Fruit fly (Drosophila melanogaster): ENCODE results near the gene CG44521.

Gene CG44521

DNA sequence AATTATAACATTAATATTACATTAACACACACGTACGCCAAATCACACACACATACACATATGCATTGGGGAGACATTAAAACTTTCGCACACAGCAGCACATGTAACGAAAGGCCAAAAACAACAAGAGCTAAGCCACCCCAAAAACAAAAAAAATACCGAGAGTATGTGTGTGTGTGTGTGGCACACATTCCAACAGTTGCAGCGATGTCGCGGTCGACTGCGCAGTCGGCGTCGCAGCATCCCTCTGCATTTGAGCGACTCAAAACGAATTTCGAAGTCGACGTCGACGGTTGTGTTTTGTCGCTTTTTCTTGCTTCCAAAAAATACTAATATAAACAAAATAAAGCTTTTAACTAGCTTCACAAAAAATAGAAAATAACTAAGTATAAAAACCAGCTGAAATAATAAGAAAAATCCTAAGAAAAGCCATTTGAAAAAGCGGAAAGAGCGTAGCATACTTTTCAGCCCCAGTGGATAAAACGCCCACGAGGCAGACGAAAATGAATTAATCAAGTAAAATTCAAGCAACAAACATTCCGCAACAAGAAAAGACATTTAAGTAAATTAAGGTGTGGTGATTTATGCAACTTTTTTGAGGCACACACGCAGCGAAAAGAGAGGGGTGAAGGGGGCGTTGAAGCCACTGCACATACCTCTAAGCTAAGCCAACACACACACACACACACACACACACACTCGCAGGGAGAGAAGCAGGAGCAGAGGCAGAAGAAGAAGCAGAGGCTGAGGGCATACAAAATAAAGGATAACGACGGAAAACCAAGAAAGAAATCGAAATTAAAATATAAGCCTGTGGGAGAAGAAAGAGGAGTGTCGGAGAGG lies 49.0 kb upstream of the CG44521 start, which contains the start of gene CG46320 (continued):
- TF ChIP-seq CG13123 (GFP tag; optimal IDR thresholded peaks at IDR 0.05) = no peak
- no peak for TF ChIP-seq bigmax (GFP tag; optimal IDR thresholded peaks at IDR 0.05)
- no peak for TF ChIP-seq repo (GFP tag; optimal IDR thresholded peaks at IDR 0.05)
- TF ChIP-seq Dll (GFP tag; IDR thresholded peaks at IDR 0.05; ENCODE audit: partially characterized antibody) = no peak
- TF ChIP-seq jigr1 (GFP tag; IDR thresholded peaks at IDR 0.05) = no peak
- TF ChIP-seq scrt (GFP tag; optimal IDR thresholded peaks at IDR 0.05) = no peak
- TF ChIP-seq nerfin-1 (tag; optimal IDR thresholded peaks at IDR 0.05) = peak; percentile 91

DNA sequence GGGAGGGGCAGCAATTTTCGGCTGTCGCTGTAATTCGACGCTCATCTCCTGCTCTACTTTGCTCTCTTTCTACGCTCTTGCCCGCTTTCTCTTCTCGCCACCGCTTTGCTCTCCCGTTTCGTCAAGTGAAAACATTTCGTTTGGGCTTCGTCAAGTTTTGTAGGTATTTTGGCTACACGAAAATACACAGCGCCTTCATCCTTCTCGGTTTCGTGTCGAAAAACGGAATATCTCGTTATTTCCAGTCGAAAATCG lies 48.5 kb upstream of the CG44521 start:
- no peak for TF ChIP-seq sim (GFP tag; IDR thresholded peaks at IDR 0.05)
- no peak for TF ChIP-seq Side (GFP tag; optimal IDR thresholded peaks at IDR 0.05)
- TF ChIP-seq CG7372 (GFP tag; IDR thresholded peaks at IDR 0.05) = no peak
- TF ChIP-seq Adf1 (GFP tag; IDR thresholded peaks at IDR 0.05) = 0 out of 2 replicates have a peak, but pooled peaks have one; percentile 5
- no peak for TF ChIP-seq CG3838 (GFP tag; optimal IDR thresholded peaks at IDR 0.05)
- no peak for TF ChIP-seq seq (GFP tag; IDR thresholded peaks at IDR 0.05)
- TF ChIP-seq Trl (optimal IDR thresholded peaks at IDR 0.05) = peak; percentile 78 to 80
- no peak for TF ChIP-seq Trl (GFP tag; optimal IDR thresholded peaks at IDR 0.05)
- TF ChIP-seq insv (GFP tag; optimal IDR thresholded peaks at IDR 0.05) = no peak

DNA sequence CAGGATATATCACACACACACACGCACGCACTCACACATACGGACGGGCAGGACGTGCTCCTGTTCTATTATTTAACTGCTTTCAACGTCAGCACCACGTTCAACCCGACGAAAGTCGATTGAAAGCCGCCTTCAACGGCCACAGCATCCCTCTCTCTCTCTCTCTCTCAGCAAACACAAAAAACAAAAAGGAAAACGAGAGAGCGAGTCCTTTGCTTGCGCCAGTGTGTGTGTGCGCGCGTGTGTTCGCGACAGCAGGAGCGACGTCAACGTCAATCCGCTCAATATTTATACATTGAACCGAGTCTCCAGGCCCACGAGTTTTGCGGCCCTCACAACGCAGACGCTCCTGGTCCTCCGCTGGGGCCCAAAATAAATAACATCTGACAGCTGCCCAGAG lies 47.7 kb upstream of the CG44521 start:
- peak; percentile 26 for TF ChIP-seq abd-A (tag; optimal IDR thresholded peaks at IDR 0.05)
- no peak for TF ChIP-seq vvl (GFP tag; IDR thresholded peaks at IDR 0.05)
- TF ChIP-seq cg (GFP tag; optimal IDR thresholded peaks at IDR 0.05) = peak; percentile 32
- no peak for TF ChIP-seq gt (GFP tag; IDR thresholded peaks at IDR 0.05)
- no peak for TF ChIP-seq row (GFP tag; IDR thresholded peaks at IDR 0.05)
- 0 out of 4 replicates have a peak, but pooled peaks have one; percentile 53 for TF ChIP-seq chinmo (GFP tag; IDR thresholded peaks at IDR 0.05; ENCODE audit: partially characterized antibody)
- TF ChIP-seq CG4404 (GFP tag; IDR thresholded peaks at IDR 0.05) = no peak
- TF ChIP-seq bab2 (GFP tag; optimal IDR thresholded peaks at IDR 0.05) = no peak
- TF ChIP-seq schlank (tag; optimal IDR thresholded peaks at IDR 0.05) = no peak
- TF ChIP-seq CG11085 (GFP tag; IDR thresholded peaks at IDR 0.05) = no peak
- no peak for TF ChIP-seq Vsx1 (GFP tag; optimal IDR thresholded peaks at IDR 0.05)
- TF ChIP-seq Kr (GFP tag; optimal IDR thresholded peaks at IDR 0.05) = no peak
- no peak for TF ChIP-seq E2f2 (GFP tag; IDR thresholded peaks at IDR 0.05)
- no peak for TF ChIP-seq hb (GFP tag; IDR thresholded peaks at IDR 0.05; ENCODE audit: partially characterized antibody)
- TF ChIP-seq CG12155 (GFP tag; optimal IDR thresholded peaks at IDR 0.05) = no peak
- TF ChIP-seq Med (GFP tag) = peak; percentile 33
- TF ChIP-seq CG32532 (GFP tag; IDR thresholded peaks at IDR 0.05) = peak; percentile 22; the same call in 1 of the 2 replicates
- peak; percentile 19; the same call in 1 of the 2 replicates for TF ChIP-seq onecut (GFP tag; IDR thresholded peaks at IDR 0.05)
- TF ChIP-seq CG15601 (tag; optimal IDR thresholded peaks at IDR 0.05) = peak; percentile 99
- no peak for TF ChIP-seq stc (GFP tag; IDR thresholded peaks at IDR 0.05)
- peak; percentile 56; the same call in 2 of the 3 replicates for TF ChIP-seq ci (GFP tag; IDR thresholded peaks at IDR 0.05)
- TF ChIP-seq CG7271 (tag; optimal IDR thresholded peaks at IDR 0.05) = no peak
- peak; percentile 71; the same call in 1 of the 2 replicates for TF ChIP-seq Adf1 (GFP tag; IDR thresholded peaks at IDR 0.05)
- no peak for TF ChIP-seq CG8765 (GFP tag; IDR thresholded peaks at IDR 0.05)
- TF ChIP-seq ase (GFP tag; IDR thresholded peaks at IDR 0.05) = no peak
- TF ChIP-seq bsh (GFP tag; optimal IDR thresholded peaks at IDR 0.05) = no peak
- TF ChIP-seq CG18599 (GFP tag; optimal IDR thresholded peaks at IDR 0.05) = peak; percentile 57
- TF ChIP-seq Trl (optimal IDR thresholded peaks at IDR 0.05) = peak; percentile 46 to 63
- TF ChIP-seq Trl (GFP tag; optimal IDR thresholded peaks at IDR 0.05) = no peak
- no peak for TF ChIP-seq CG6175 (GFP tag; IDR thresholded peaks at IDR 0.05)
- peak; percentile 28 for TF ChIP-seq ewg (GFP tag; optimal IDR thresholded peaks at IDR 0.05)
- peak; percentile 26 for TF ChIP-seq Deaf1 (tag; optimal IDR thresholded peaks at IDR 0.05)
- no peak for TF ChIP-seq danr (GFP tag; IDR thresholded peaks at IDR 0.05)
- peak; percentile 19 for TF ChIP-seq scrt (GFP tag; optimal IDR thresholded peaks at IDR 0.05)
- peak; percentile 31 for TF ChIP-seq nerfin-1 (tag; optimal IDR thresholded peaks at IDR 0.05)
- TF ChIP-seq sens (GFP tag) = no peak

Data from whole organism, embryonic.